Worm (Caenorhabditis elegans) whole organism, L2 larva: ENCODE measurements around the gene cogc-2.

Experiments used
- R02D3.7 ChIP-seq: fragments of 150-350 bp; optimal IDR thresholded peaks from 2 replicates; lab custom pipeline; 2014; ENCODE audit warnings: missing biosample characterization, missing genetic modification characterization
- aly-2 ChIP-seq: fragments of 150-350 bp; optimal IDR thresholded peaks from 2 replicates; lab custom pipeline; 2014; ENCODE audit warnings: missing biosample characterization, missing genetic modification characterization
- dmd-4 ChIP-seq: sonication (generic microtip); optimal IDR thresholded peaks from 2 replicates; lab custom pipeline; 2017; ENCODE audit warnings: missing biosample characterization, missing genetic modification characterization
- nhr-6 ChIP-seq: fragments of 150-350 bp; optimal IDR thresholded peaks from 2 replicates; lab custom pipeline; 2014; ENCODE audit warnings: missing biosample characterization, missing genetic modification characterization
- sem-4 ChIP-seq: fragments of 150-350 bp; optimal IDR thresholded peaks from 2 replicates; lab custom pipeline; 2014; ENCODE audit warnings: missing biosample characterization, missing genetic modification reagents, missing genetic modification characterization
- unc-62 ChIP-seq: fragments of 150-350 bp; optimal IDR thresholded peaks from 2 replicates; lab custom pipeline; 2014; ENCODE audit warnings: missing biosample characterization, missing genetic modification reagents, missing genetic modification characterization
- ztf-11 ChIP-seq: sonication (generic microtip); optimal IDR thresholded peaks from 2 replicates; lab custom pipeline; 2017; ENCODE audit warnings: missing biosample characterization, missing genetic modification characterization

ce11 chrIV:7039476-7040261, at the start of gene cogc-2, which contains the start of gene klp-18:
- peak; percentile 29 for TF ChIP-seq nhr-6 (tag; lab: Kevin White, UChicago)
- peak; percentile 18 for TF ChIP-seq R02D3.7 (tag; lab: Kevin White, UChicago)
- no peak for TF ChIP-seq ztf-11
- no peak for TF ChIP-seq unc-62 (GFP tag; lab: Kevin White, UChicago)
- no peak for TF ChIP-seq dmd-4 (tag; lab: Kevin White, UChicago)
- no peak for TF ChIP-seq aly-2 (tag; lab: Kevin White, UChicago)
- TF ChIP-seq sem-4 (tag; lab: Kevin White, UChicago), result peak; percentile 76
